Worm (Caenorhabditis elegans) whole organism, L1 larva: ENCODE data around the gene T04A8.7.

Experiments
- aha-1 ChIP-seq: fragments of 150-350 bp; optimal IDR thresholded peaks from 2 replicates; lab custom pipeline; 2014; ENCODE audit warnings: missing biosample characterization, missing genetic modification characterization
- blmp-1 ChIP-seq: fragments of 150-350 bp; optimal IDR thresholded peaks from 2 replicates; lab custom pipeline; 2014; ENCODE audit warnings: missing biosample characterization, missing genetic modification characterization
- ceh-8 ChIP-seq: fragments of 200-800 bp; sonication (Bioruptor generic); optimal IDR thresholded peaks from 2 replicates; lab custom pipeline; 2018; ENCODE audit warnings: mild to moderate bottlenecking, missing genetic modification characterization, moderate library complexity, missing compliant biosample characterization
- ceh-82 ChIP-seq, 3 experiments: fragments of 150-350 bp in 1 of 3; sonication (generic microtip) in 2 of 3; optimal IDR thresholded peaks; 2 replicates each; lab custom pipeline; 2014 to 2017; ENCODE audit warnings: missing biosample characterization in 3 of 3, missing genetic modification characterization in 3 of 3
- ceh-88 ChIP-seq: fragments of 200-800 bp; sonication (Bioruptor generic); IDR thresholded peaks from 2 replicates; pipeline ENCODE4 v1.3.6; 2022; ENCODE audit warnings: missing genetic modification characterization, missing compliant biosample characterization
- ces-1 ChIP-seq: fragments of 150-350 bp; optimal IDR thresholded peaks from 2 replicates; lab custom pipeline; 2014; ENCODE audit warnings: missing biosample characterization, missing genetic modification reagents, missing genetic modification characterization
- dsc-1 ChIP-seq: sonication (generic microtip); optimal IDR thresholded peaks from 2 replicates; lab custom pipeline; 2016; ENCODE audit warnings: mild to moderate bottlenecking, missing genetic modification characterization, missing compliant biosample characterization
- ets-5 ChIP-seq: fragments of 200-800 bp; sonication (Bioruptor generic); IDR thresholded peaks from 2 replicates; pipeline ENCODE4 v1.3.6; 2022; ENCODE audit warnings: missing genetic modification characterization, missing compliant biosample characterization
- fkh-4 ChIP-seq: sonication (generic microtip); optimal IDR thresholded peaks from 2 replicates; lab custom pipeline; 2016; ENCODE audit warnings: missing compliant biosample characterization, missing genetic modification characterization, borderline replicate concordance
- fkh-8 ChIP-seq: sonication (generic microtip); optimal IDR thresholded peaks from 2 replicates; lab custom pipeline; 2016; ENCODE audit warnings: mild to moderate bottlenecking, missing genetic modification characterization, missing compliant biosample characterization
- grh-1 ChIP-seq: fragments of 200-800 bp; sonication (Bioruptor generic); IDR thresholded peaks from 2 replicates; pipeline ENCODE4 v1.3.6; 2022; ENCODE audit warnings: missing genetic modification reagents, missing genetic modification characterization, missing compliant biosample characterization
- hlh-17 ChIP-seq: fragments of 200-800 bp; sonication (Bioruptor generic); optimal IDR thresholded peaks from 2 replicates; lab custom pipeline; 2018; ENCODE audit warnings: missing genetic modification characterization, mild to moderate bottlenecking, missing compliant biosample characterization, moderate library complexity, borderline replicate concordance
- hlh-4 ChIP-seq: sonication (generic microtip); optimal IDR thresholded peaks from 2 replicates; lab custom pipeline; 2016; ENCODE audit warnings: mild to moderate bottlenecking, missing genetic modification characterization, missing compliant biosample characterization
- hpl-2 ChIP-seq: fragments of 150-350 bp; optimal IDR thresholded peaks from 2 replicates; lab custom pipeline; 2014; ENCODE audit warnings: missing biosample characterization, missing genetic modification reagents, missing genetic modification characterization
- lin-14 ChIP-seq: fragments of 200-800 bp; sonication (Bioruptor generic); optimal IDR thresholded peaks from 2 replicates; lab custom pipeline; 2018; ENCODE audit warnings: mild to moderate bottlenecking, missing genetic modification characterization, moderate library complexity, missing compliant biosample characterization
- lin-15B ChIP-seq: fragments of 150-350 bp; sonication (generic microtip); optimal IDR thresholded peaks from 3 replicates; lab custom pipeline; 2014; ENCODE audit warnings: missing biosample characterization, missing genetic modification characterization
- lsy-2 ChIP-seq, 2 experiments: fragments of 150-350 bp; optimal IDR thresholded peaks; 2 replicates each; lab custom pipeline; 2014; ENCODE audit warnings: missing biosample characterization in 2 of 2, missing genetic modification characterization in 2 of 2
- mdl-1 ChIP-seq, 2 experiments: fragments of 150-350 bp; optimal IDR thresholded peaks; 2 replicates each; lab custom pipeline; 2014 to 2017; ENCODE audit warnings: missing biosample characterization in 2 of 2, missing genetic modification characterization in 2 of 2, inconsistent platforms in 1 of 2
- mef-2 ChIP-seq: fragments of 150-350 bp; optimal IDR thresholded peaks from 2 replicates; lab custom pipeline; 2014; ENCODE audit warnings: missing biosample characterization, missing genetic modification characterization
- mep-1 ChIP-seq: fragments of 150-350 bp; optimal IDR thresholded peaks from 2 replicates; lab custom pipeline; 2014; ENCODE audit warnings: missing biosample characterization, missing genetic modification characterization
- nhr-19 ChIP-seq: fragments of 200-800 bp; sonication (Bioruptor generic); conservative IDR thresholded peaks from 2 replicates; pipeline ENCODE4 v1.3.6; 2022; ENCODE audit warnings: missing genetic modification characterization, missing compliant biosample characterization
- nhr-20 ChIP-seq: sonication (generic microtip); optimal IDR thresholded peaks from 2 replicates; lab custom pipeline; 2016; ENCODE audit warnings: mild to moderate bottlenecking, missing genetic modification characterization, missing compliant biosample characterization
- nhr-47 ChIP-seq: sonication (generic microtip); optimal IDR thresholded peaks from 2 replicates; lab custom pipeline; 2016; ENCODE audit warnings: mild to moderate bottlenecking, missing genetic modification characterization, moderate library complexity, missing compliant biosample characterization
- nhr-77 ChIP-seq: fragments of 150-350 bp; optimal IDR thresholded peaks from 2 replicates; lab custom pipeline; 2014; ENCODE audit warnings: missing biosample characterization, missing genetic modification characterization
- nhr-85 ChIP-seq: sonication (generic microtip); peaks from one replicate; lab custom pipeline; 2016; ENCODE audit warnings: missing genetic modification characterization, inconsistent platforms, missing compliant biosample characterization
- nhr-90 ChIP-seq: sonication (generic microtip); optimal IDR thresholded peaks from 2 replicates; lab custom pipeline; 2016; ENCODE audit warnings: mild to moderate bottlenecking, missing genetic modification characterization, missing compliant biosample characterization; ENCODE audit not compliant: poor library complexity
- pag-3 ChIP-seq: sonication (generic microtip); optimal IDR thresholded peaks from 2 replicates; lab custom pipeline; 2017; ENCODE audit warnings: missing genetic modification characterization, mild to moderate bottlenecking, missing compliant biosample characterization, antibody characterized with exemption, borderline replicate concordance; ENCODE audit not compliant: insufficient read depth
- pax-3 ChIP-seq: fragments of 200-800 bp; sonication (Bioruptor generic); optimal IDR thresholded peaks from 2 replicates; lab custom pipeline; 2018; ENCODE audit warnings: mild to moderate bottlenecking, missing genetic modification characterization, moderate library complexity, missing compliant biosample characterization
- pqm-1 ChIP-seq: sonication (generic microtip); optimal IDR thresholded peaks from 3 replicates; lab custom pipeline; 2017; ENCODE audit warnings: missing biosample characterization, missing genetic modification characterization
- snpc-4 ChIP-seq: fragments of 150-350 bp; optimal IDR thresholded peaks from 2 replicates; lab custom pipeline; 2014; ENCODE audit warnings: missing biosample characterization, missing genetic modification characterization
- sox-4 ChIP-seq: sonication (generic microtip); optimal IDR thresholded peaks from 2 replicates; lab custom pipeline; 2016; ENCODE audit warnings: missing genetic modification characterization, missing compliant biosample characterization
- sup-37 ChIP-seq: fragments of 200-800 bp; sonication (Bioruptor generic); optimal IDR thresholded peaks from 2 replicates; lab custom pipeline; 2018; ENCODE audit warnings: mild to moderate bottlenecking, missing genetic modification characterization, missing compliant biosample characterization
- tlp-1 ChIP-seq: fragments of 150-350 bp; optimal IDR thresholded peaks from 2 replicates; lab custom pipeline; 2014; ENCODE audit warnings: missing biosample characterization, missing genetic modification characterization
- unc-130 ChIP-seq: fragments of 150-350 bp; optimal IDR thresholded peaks from 2 replicates; lab custom pipeline; 2017; ENCODE audit warnings: missing biosample characterization, missing genetic modification characterization, inconsistent platforms
- unc-30 ChIP-seq: sonication (generic microtip); optimal IDR thresholded peaks from 2 replicates; lab custom pipeline; 2017; ENCODE audit warnings: missing biosample characterization, missing genetic modification characterization
- unc-62 ChIP-seq: fragments of 150-350 bp; optimal IDR thresholded peaks from 2 replicates; lab custom pipeline; 2014; ENCODE audit warnings: missing biosample characterization, missing genetic modification reagents, missing genetic modification characterization
- xbp-1 ChIP-seq: sonication (generic microtip); optimal IDR thresholded peaks from 2 replicates; lab custom pipeline; 2016; ENCODE audit warnings: missing genetic modification characterization, missing compliant biosample characterization
- zag-1 ChIP-seq: fragments of 150-350 bp; optimal IDR thresholded peaks from 2 replicates; lab custom pipeline; 2014; ENCODE audit warnings: missing biosample characterization, missing genetic modification characterization

Gene T04A8.7

DNA sequence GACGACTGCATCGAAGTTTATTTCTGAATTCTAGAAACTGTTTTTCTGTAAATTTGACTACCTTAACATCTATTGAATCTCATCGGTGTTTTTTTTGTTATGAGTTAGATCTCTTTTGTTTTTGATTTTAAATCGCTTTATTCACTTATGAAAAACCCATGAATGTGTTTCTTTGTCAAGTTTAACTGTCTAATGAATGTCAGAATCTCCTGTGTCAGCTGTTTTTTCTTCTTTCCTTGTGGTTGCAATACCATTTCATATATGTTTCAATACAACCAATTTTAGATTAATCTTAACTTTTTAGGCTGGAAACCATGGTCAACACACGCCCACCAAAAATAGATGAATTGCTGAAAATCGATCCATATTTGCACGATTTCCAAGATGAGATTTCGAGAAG is at the start of gene T04A8.7:
Gene T04A8.7, plus strand, starts transcription at position 301 of the 400 bp plus-strand sequence.
- no peak for TF ChIP-seq ceh-8 (GFP tag; lab: Kevin White, UChicago)
- TF ChIP-seq nhr-20 (tag; lab: Kevin White, UChicago), result no peak
- TF ChIP-seq unc-30, result no peak
- no peak for TF ChIP-seq ets-5 (GFP tag; lab: Robert Waterston, UW)
- TF ChIP-seq lsy-2 (tag; optimal IDR thresholded peaks at IDR 0.05; lab: Kevin White, UChicago), result no peak
- TF ChIP-seq tlp-1, result no peak
- TF ChIP-seq pqm-1 (tag; lab: Kevin White, UChicago), result no peak
- TF ChIP-seq nhr-77 (tag; lab: Kevin White, UChicago), result no peak
- no peak for TF ChIP-seq pax-3 (tag; lab: Kevin White, UChicago)
- no peak for TF ChIP-seq lin-15B (tag; lab: Kevin White, UChicago)
- no peak for TF ChIP-seq grh-1 (GFP tag; lab: Robert Waterston, UW)
- no peak for TF ChIP-seq nhr-85 (tag; lab: Kevin White, UChicago)

DNA sequence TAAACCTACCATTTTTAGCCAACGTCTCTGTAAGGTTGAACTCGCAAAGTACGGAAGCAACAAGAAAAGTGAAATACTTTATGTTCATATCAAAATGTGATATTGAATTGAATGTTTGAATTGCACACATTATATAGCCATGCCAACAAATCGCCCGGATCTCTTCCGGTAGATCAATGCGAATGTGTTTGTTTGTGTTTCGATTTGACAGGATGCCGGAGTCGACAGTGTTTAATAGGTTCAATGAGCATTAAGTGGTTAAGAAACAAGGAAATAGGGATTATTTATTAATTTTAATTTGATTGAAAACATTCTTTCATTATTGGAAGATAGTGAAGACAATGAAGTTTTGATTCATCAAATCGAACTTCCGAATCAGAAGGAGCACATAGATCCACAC is 48.9 kb upstream of the T04A8.7 start, which contains the start of gene pqn-29:
Gene pqn-29, minus strand, starts transcription at position 101 of the 400 bp plus-strand sequence.
- TF ChIP-seq nhr-90 (tag; lab: Kevin White, UChicago), result no peak
- TF ChIP-seq nhr-47 (tag; lab: Kevin White, UChicago), result no peak
- TF ChIP-seq mep-1 (tag; lab: Kevin White, UChicago), result no peak
- TF ChIP-seq hpl-2, result no peak
- no peak for TF ChIP-seq mdl-1 (tag; optimal IDR thresholded peaks at IDR 0.05; lab: Kevin White, UChicago)
- TF ChIP-seq sup-37 (GFP tag; lab: Kevin White, UChicago), result no peak
- TF ChIP-seq xbp-1 (tag; lab: Kevin White, UChicago), result no peak
- TF ChIP-seq zag-1 (tag; lab: Kevin White, UChicago), result no peak
- no peak for TF ChIP-seq lin-14
- TF ChIP-seq fkh-8 (tag; lab: Kevin White, UChicago), result no peak
- no peak for TF ChIP-seq snpc-4
- TF ChIP-seq ceh-8 (GFP tag; lab: Kevin White, UChicago), result no peak
- TF ChIP-seq nhr-19 (GFP tag; lab: Robert Waterston, UW), result no peak

- TF ChIP-seq fkh-4 (peak; percentile 71), aha-1 (tag; lab: Kevin White, UChicago) (no peak), snpc-4 (no peak), dsc-1 (tag; lab: Kevin White, UChicago) (peak; percentile 94), nhr-90 (tag; lab: Kevin White, UChicago) (no peak)
Measured at ce11 chrIII:4647341-4647740, 47.8 kb upstream of the T04A8.7 start.

DNA sequence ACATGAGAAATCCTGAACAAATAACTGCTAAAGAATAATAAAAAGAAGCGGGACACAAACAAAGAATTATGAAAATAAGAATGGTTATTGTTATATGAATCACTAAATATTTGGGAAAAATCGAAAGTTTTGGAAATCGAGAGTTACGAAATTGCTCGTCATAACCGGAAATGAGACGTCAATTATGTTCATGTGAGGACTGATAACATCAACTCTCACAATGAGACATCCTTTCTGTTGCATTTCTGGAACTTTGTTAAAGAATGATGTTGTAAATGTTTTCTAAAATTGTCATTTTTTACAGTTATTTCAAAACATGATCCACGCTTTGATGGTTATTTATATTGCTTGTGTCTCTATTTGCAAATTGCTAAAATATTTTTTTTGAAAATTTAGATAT is 47.3 kb upstream of the T04A8.7 start, which contains the start of gene T23F11.6:
Gene T23F11.6, minus strand, starts transcription at position 45 of the 400 bp plus-strand sequence.
- no peak for TF ChIP-seq hlh-4 (tag; lab: Kevin White, UChicago)
- TF ChIP-seq unc-30, result no peak
- no peak for TF ChIP-seq sox-4 (tag; lab: Kevin White, UChicago)
- no peak for TF ChIP-seq mef-2
- no peak for TF ChIP-seq unc-62 (GFP tag; lab: Kevin White, UChicago)
- no peak for TF ChIP-seq blmp-1
- TF ChIP-seq lin-15B (tag; lab: Kevin White, UChicago), result no peak
- no peak for TF ChIP-seq ceh-82 (tag; optimal IDR thresholded peaks at IDR 0.05; lab: Kevin White, UChicago)
- TF ChIP-seq unc-130 (tag; lab: Kevin White, UChicago), result no peak
- no peak for TF ChIP-seq pag-3 (tag; lab: Kevin White, UChicago)
- TF ChIP-seq ceh-88 (GFP tag; lab: Robert Waterston, UW), result no peak
- no peak for TF ChIP-seq nhr-77 (tag; lab: Kevin White, UChicago)
- TF ChIP-seq ces-1 (GFP tag; lab: Kevin White, UChicago), result no peak
- TF ChIP-seq hlh-17 (GFP tag; lab: Kevin White, UChicago), result no peak
- TF ChIP-seq, all 84 proteins: peak for 0
